Worm (Caenorhabditis elegans): ENCODE data around the gene catp-8.

catp-8 gene

DNA sequence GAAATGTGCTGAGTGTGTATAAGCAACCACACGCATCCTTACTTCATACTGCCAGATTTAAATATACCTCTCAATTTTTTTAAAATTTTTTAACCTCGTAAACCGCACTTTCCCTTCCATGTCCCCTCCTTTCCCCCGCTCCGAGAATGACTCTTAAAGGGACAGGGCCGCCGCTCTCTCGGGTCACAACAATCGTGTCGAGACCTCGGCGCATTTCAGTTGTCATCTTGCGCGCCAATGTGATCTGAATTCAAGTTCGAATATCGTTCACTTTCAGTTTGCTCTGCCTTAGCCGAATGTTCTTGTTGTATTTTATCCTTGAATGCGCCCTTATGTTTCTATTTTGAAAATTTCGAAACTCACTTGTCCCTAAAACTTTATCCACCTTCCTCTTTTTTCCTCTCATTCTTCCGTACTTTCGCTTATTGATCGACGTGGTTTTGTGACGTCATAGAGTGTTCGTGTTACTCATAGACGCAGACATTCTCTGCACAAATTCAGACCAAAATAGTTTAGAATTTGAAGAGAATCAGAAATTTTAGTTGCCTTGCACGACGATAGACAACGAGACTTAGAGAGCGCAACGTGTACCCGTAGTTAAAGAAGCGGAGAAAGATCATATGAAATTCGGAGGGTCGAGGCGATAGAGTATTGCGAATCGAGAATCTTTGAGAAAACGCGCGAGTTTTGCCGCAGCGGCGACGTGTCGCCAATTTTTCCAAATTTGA, 43.3 kb upstream of the catp-8 start (continued):
- TF ChIP-seq Y79H2A.3 (GFP tag; conservative IDR thresholded peaks at IDR 0.05) (no peak), sea-2 (GFP tag; IDR thresholded peaks at IDR 0.05) (no peak), egl-44 (GFP tag; IDR thresholded peaks at IDR 0.05) (no peak), die-1 (tag; optimal IDR thresholded peaks at IDR 0.05) (no peak), lin-54 (GFP tag; optimal IDR thresholded peaks at IDR 0.05) (peak; percentile 33), nfya-2 (GFP tag; IDR thresholded peaks at IDR 0.05) (no peak), nhr-90 (tag; optimal IDR thresholded peaks at IDR 0.05) (no peak), T26A5.8 (tag; optimal IDR thresholded peaks at IDR 0.05) (no peak), akir-1 (GFP tag; optimal IDR thresholded peaks at IDR 0.05) (no peak), ceh-40 (GFP tag; IDR thresholded peaks at IDR 0.05) (no peak), egl-18 (GFP tag; IDR thresholded peaks at IDR 0.05) (no peak), Y53F4B.3 (GFP tag; IDR thresholded peaks at IDR 0.05) (no peak), ztf-6 (GFP tag; IDR thresholded peaks at IDR 0.05) (no peak), F33H1.4 (GFP tag; IDR thresholded peaks at IDR 0.05) (peak; percentile 73), F55B11.4 (tag; optimal IDR thresholded peaks at IDR 0.05; ENCODE audit: borderline replicate concordance, insufficient read depth) (no peak), gei-17 (GFP tag; optimal IDR thresholded peaks at IDR 0.05) (peak; percentile 29), sptf-2 (GFP tag; optimal IDR thresholded peaks at IDR 0.05) (no peak), snpc-1.1 (tag; optimal IDR thresholded peaks at IDR 0.05; ENCODE audit: insufficient read depth) (no peak), athp-1 (tag; optimal IDR thresholded peaks at IDR 0.05) (peak; percentile 36), lin-40 (tag; optimal IDR thresholded peaks at IDR 0.05) (peak; percentile 70), ceh-58 (GFP tag; IDR thresholded peaks at IDR 0.05) (no peak), zim-3 (tag; optimal IDR thresholded peaks at IDR 0.05) (no peak), hlh-12 (tag; optimal IDR thresholded peaks at IDR 0.05) (no peak), unc-130 (GFP tag; optimal IDR thresholded peaks at IDR 0.05) (no peak), zfh-2 (GFP tag; conservative IDR thresholded peaks at IDR 0.05) (no peak), K12H6.12 (tag; optimal IDR thresholded peaks at IDR 0.05) (peak; percentile 60), F22D6.2 (tag; optimal IDR thresholded peaks at IDR 0.05) (no peak), ztf-3 (GFP tag; optimal IDR thresholded peaks at IDR 0.05) (no peak), lsy-27 (tag; optimal IDR thresholded peaks at IDR 0.05; ENCODE audit: borderline replicate concordance, insufficient read depth) (no peak), egrh-3 (GFP tag; IDR thresholded peaks at IDR 0.05) (no peak), dpff-1 (tag; optimal IDR thresholded peaks at IDR 0.05) (no peak), B0019.2 (GFP tag; conservative IDR thresholded peaks at IDR 0.05) (no peak), snpc-1.3 (tag; optimal IDR thresholded peaks at IDR 0.05; ENCODE audit: insufficient read depth) (peak; percentile 31), nfyb-1 (GFP tag; IDR thresholded peaks at IDR 0.05) (no peak), ceh-91 (GFP tag; IDR thresholded peaks at IDR 0.05) (no peak), ceh-100 (GFP tag; IDR thresholded peaks at IDR 0.05) (no peak), pbrm-1 (GFP tag; IDR thresholded peaks at IDR 0.05) (no peak), Y56A3A.18 (GFP tag; IDR thresholded peaks at IDR 0.05) (no peak; the same call in 1 of the 2 replicates), cebp-2 (GFP tag; IDR thresholded peaks at IDR 0.05) (no peak), D2030.7 (GFP tag; IDR thresholded peaks at IDR 0.05) (no peak), tlf-1 (GFP tag; optimal IDR thresholded peaks at IDR 0.05) (peak; percentile 34), Y95B8A.8 (GFP tag; IDR thresholded peaks at IDR 0.05) (no peak), lag-1 (GFP tag; IDR thresholded peaks at IDR 0.05) (no peak), rcor-1 (GFP tag; IDR thresholded peaks at IDR 0.05) (no peak), efl-1 (GFP tag; optimal IDR thresholded peaks at IDR 0.05) (peak; percentile 78), madf-10 (tag; optimal IDR thresholded peaks at IDR 0.05) (peak; percentile 73), mel-28 (tag; optimal IDR thresholded peaks at IDR 0.05; ENCODE audit: borderline replicate concordance) (no peak), repo-1 (tag; optimal IDR thresholded peaks at IDR 0.05) (no peak)

Data from whole organism, young adult.